Fruit fly (Drosophila melanogaster): ENCODE results near the gene CG5199.

The CG5199 gene

DNA sequence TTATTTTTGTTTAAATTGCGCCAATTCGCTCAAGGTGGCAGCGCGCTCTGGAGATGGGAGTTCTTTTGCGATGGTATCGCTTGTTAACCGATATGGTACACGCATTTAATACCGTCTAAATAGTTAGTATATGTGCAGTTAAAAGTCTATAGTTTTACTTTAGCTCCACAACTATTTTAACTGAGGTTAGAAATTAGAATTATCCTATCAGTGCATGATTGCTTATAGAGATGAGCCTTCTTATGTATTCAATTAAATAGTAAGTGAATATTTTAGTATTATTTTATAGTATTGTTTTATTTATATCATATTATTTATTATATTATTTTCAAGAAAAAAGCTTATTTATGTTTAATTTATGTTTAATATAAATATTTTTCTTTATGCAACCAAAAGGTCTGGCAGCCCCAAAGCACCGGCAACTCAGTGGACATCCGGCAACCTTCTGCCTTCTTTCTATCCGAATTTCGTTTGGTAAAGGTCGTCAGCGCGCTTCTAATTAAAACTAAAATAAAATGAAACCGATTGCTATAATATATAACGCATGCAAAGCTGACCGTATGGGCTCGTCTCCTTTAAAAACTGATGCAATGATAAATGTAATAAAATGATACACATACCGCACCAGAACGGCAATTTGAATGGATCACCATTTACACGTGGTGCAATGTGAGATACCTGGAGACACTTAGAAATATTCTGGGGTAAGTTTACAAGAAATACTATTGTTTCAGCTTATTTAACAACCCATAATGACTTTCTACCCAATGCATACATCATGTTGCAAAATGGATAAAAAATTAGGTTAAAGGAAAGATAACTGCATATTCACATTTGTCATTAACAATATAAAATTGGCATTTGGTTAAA lies at the start of gene CG5199 (continued):
- TF ChIP-seq Sin3A (optimal IDR thresholded peaks at IDR 0.05) (peak; percentile 58), kay (GFP tag; optimal IDR thresholded peaks at IDR 0.05) (no peak), ssp (GFP tag; IDR thresholded peaks at IDR 0.05) (peak; percentile 53; the same call in 1 of the 2 replicates), vnd (GFP tag; IDR thresholded peaks at IDR 0.05; ENCODE audit: partially characterized antibody) (peak; percentile 81), bab2 (GFP tag; optimal IDR thresholded peaks at IDR 0.05) (peak; percentile 35), Nf-YC (tag; optimal IDR thresholded peaks at IDR 0.05) (peak; percentile 75), tll (GFP tag; optimal IDR thresholded peaks at IDR 0.05) (no peak), Fer3 (tag; optimal IDR thresholded peaks at IDR 0.05) (peak; percentile 43), CG12104 (GFP tag; optimal IDR thresholded peaks at IDR 0.05) (peak; percentile 49), Hsf (GFP tag; optimal IDR thresholded peaks at IDR 0.05) (peak; percentile 13), pan (optimal IDR thresholded peaks at IDR 0.05) (no peak), pan (GFP tag; optimal IDR thresholded peaks at IDR 0.05 in 1 of 2, IDR thresholded peaks at IDR 0.05 in 1 of 2) (peak in 1 of 2 experiments; percentile 65), D (optimal IDR thresholded peaks at IDR 0.05) (no peak), D (GFP tag; optimal IDR thresholded peaks at IDR 0.05) (peak; percentile 57), CG43689 (GFP tag; IDR thresholded peaks at IDR 0.05) (no peak), amos (GFP tag; IDR thresholded peaks at IDR 0.05; ENCODE audit: partially characterized antibody) (peak; percentile 88), ftz-f1 (GFP tag; optimal IDR thresholded peaks at IDR 0.05) (peak; percentile 37), CG2120 (GFP tag; optimal IDR thresholded peaks at IDR 0.05) (peak; percentile 62), bigmax (GFP tag; optimal IDR thresholded peaks at IDR 0.05) (peak; percentile 63), D19A (tag; optimal IDR thresholded peaks at IDR 0.05) (peak; percentile 49), z (GFP tag; IDR thresholded peaks at IDR 0.05) (no peak), nmo (GFP tag; optimal IDR thresholded peaks at IDR 0.05) (peak; percentile 88), dysf (GFP tag; IDR thresholded peaks at IDR 0.05) (peak; percentile 77), CG6175 (GFP tag; IDR thresholded peaks at IDR 0.05) (0 out of 3 replicates have a peak, but pooled peaks have one; percentile 51), CG18476 (GFP tag; optimal IDR thresholded peaks at IDR 0.05) (peak; percentile 19), CG30020 (tag; optimal IDR thresholded peaks at IDR 0.05) (peak; percentile 77), CG32767 (GFP tag; IDR thresholded peaks at IDR 0.05) (peak; percentile 49; the same call in 1 of the 2 replicates), CG3726 (GFP tag; IDR thresholded peaks at IDR 0.05) (0 out of 3 replicates have a peak, but pooled peaks have one; percentile 58), MBD-R2 (GFP tag; IDR thresholded peaks at IDR 0.05) (no peak; the same call in 1 of the 2 replicates), row (GFP tag; IDR thresholded peaks at IDR 0.05) (peak; percentile 80), sna (GFP tag; IDR thresholded peaks at IDR 0.05; ENCODE audit: partially characterized antibody) (peak; percentile 60; the same call in 1 of the 2 replicates), CG7928 (GFP tag; optimal IDR thresholded peaks at IDR 0.05) (no peak), salm (tag; optimal IDR thresholded peaks at IDR 0.05) (no peak), CG16815 (GFP tag; optimal IDR thresholded peaks at IDR 0.05) (peak; percentile 37), kah (GFP tag; optimal IDR thresholded peaks at IDR 0.05) (peak; percentile 39), al (GFP tag; IDR thresholded peaks at IDR 0.05) (0 out of 2 replicates have a peak, but pooled peaks have one; percentile 11), CG12744 (GFP tag; optimal IDR thresholded peaks at IDR 0.05) (no peak), CG11696 (GFP tag; IDR thresholded peaks at IDR 0.05) (no peak), h (optimal IDR thresholded peaks at IDR 0.05) (no peak), CG11456 (GFP tag; IDR thresholded peaks at IDR 0.05) (peak; percentile 57; the same call in 1 of the 3 replicates), NC2β (GFP tag; optimal IDR thresholded peaks at IDR 0.05) (no peak), PHDP (tag; optimal IDR thresholded peaks at IDR 0.05) (peak; percentile 62), CG31224 (GFP tag; IDR thresholded peaks at IDR 0.05) (peak; percentile 42; the same call in 1 of the 2 replicates), crp (GFP tag; optimal IDR thresholded peaks at IDR 0.05) (peak in 1 of 2 experiments; percentile 3), tna (GFP tag; IDR thresholded peaks at IDR 0.05; ENCODE audit: partially characterized antibody) (no peak; the same call in 1 of the 2 replicates), H15 (GFP tag; IDR thresholded peaks at IDR 0.05) (peak; percentile 39; the same call in 1 of the 3 replicates), YL-1 (GFP tag; optimal IDR thresholded peaks at IDR 0.05) (peak; percentile 41), sqz (GFP tag; optimal IDR thresholded peaks at IDR 0.05) (no peak), bsh (GFP tag; optimal IDR thresholded peaks at IDR 0.05) (peak in 1 of 2 experiments; percentile 61)
